Worm (Caenorhabditis elegans): ENCODE data around the gene C04E6.13.

The C04E6.13 gene

ce11 chrV:5919887-5920286, 7.4 kb downstream of the C04E6.13 start, which contains the start of gene C04E6.12:
C04E6.12 (minus strand) TSS chrV:5919987.
- no peak for TF ChIP-seq unc-62 (GFP tag; optimal IDR thresholded peaks at IDR 0.05)

ce11 chrV:5921761-5922160, 9.2 kb downstream of the C04E6.13 start:
- no peak for TF ChIP-seq unc-62 (GFP tag; optimal IDR thresholded peaks at IDR 0.05)

ce11 chrV:5922236-5922635, 9.7 kb downstream of the C04E6.13 start, which contains the start of gene srsx-18:
srsx-18 (plus strand) TSS chrV:5922536.
- no peak for TF ChIP-seq unc-62 (GFP tag; optimal IDR thresholded peaks at IDR 0.05)

- no peak for TF ChIP-seq unc-62 (GFP tag; optimal IDR thresholded peaks at IDR 0.05)
Measured at ce11 chrV:5927347-5927746, 14.8 kb downstream of the C04E6.13 start, which contains the start of gene srsx-17. srsx-17 (plus strand) TSS chrV:5927647.

ce11 chrV:5928006-5928405, 15.5 kb downstream of the C04E6.13 start:
- TF ChIP-seq unc-62 (GFP tag; optimal IDR thresholded peaks at IDR 0.05) = no peak

ce11 chrV:5930588-5930987, 18.1 kb downstream of the C04E6.13 start, which contains the start of gene galt-1:
galt-1 (plus strand) TSS chrV:5930905.
- TF ChIP-seq unc-62 (GFP tag; optimal IDR thresholded peaks at IDR 0.05) = no peak

ce11 chrV:5936691-5937090, 24.2 kb downstream of the C04E6.13 start, which contains the start of the genes M03F8.5 and M03F8.7:
M03F8.5 (minus strand) TSS chrV:5936791.
M03F8.7 (plus strand) TSS chrV:5936939.
- no peak for TF ChIP-seq unc-62 (GFP tag; optimal IDR thresholded peaks at IDR 0.05)

ce11 chrV:5939503-5940072, 27.1 kb downstream of the C04E6.13 start, which contains the start of gene syf-3:
syf-3 (plus strand) TSS chrV:5940022.
- TF ChIP-seq unc-62 (GFP tag; optimal IDR thresholded peaks at IDR 0.05) = no peak

- TF ChIP-seq unc-62 (GFP tag; optimal IDR thresholded peaks at IDR 0.05) = no peak
Measured at ce11 chrV:5943167-5943566, 30.6 kb downstream of the C04E6.13 start, which contains the start of gene pst-1. pst-1 (plus strand) TSS chrV:5943467.

- no peak for TF ChIP-seq unc-62 (GFP tag; optimal IDR thresholded peaks at IDR 0.05)
Measured at ce11 chrV:5949674-5950149, 37.2 kb downstream of the C04E6.13 start.

ce11 chrV:5951133-5951532, 38.6 kb downstream of the C04E6.13 start, which contains the start of gene M03F8.1:
M03F8.1 (plus strand) TSS chrV:5951433.
- no peak for TF ChIP-seq unc-62 (GFP tag; optimal IDR thresholded peaks at IDR 0.05)

ce11 chrV:5953086-5953485, 40.6 kb downstream of the C04E6.13 start:
- no peak for TF ChIP-seq unc-62 (GFP tag; optimal IDR thresholded peaks at IDR 0.05)

- no peak for TF ChIP-seq unc-62 (GFP tag; optimal IDR thresholded peaks at IDR 0.05)
Measured at ce11 chrV:5954747-5955146, 42.2 kb downstream of the C04E6.13 start, which contains the start of gene M03F8.6. M03F8.6 (minus strand) TSS chrV:5954847.

ce11 chrV:5955627-5956026, 43.1 kb downstream of the C04E6.13 start:
- TF ChIP-seq unc-62 (GFP tag; optimal IDR thresholded peaks at IDR 0.05) = no peak

ce11 chrV:5961516-5961915, 49.0 kb downstream of the C04E6.13 start, which contains the start of gene mcp-1:
mcp-1 (plus strand) TSS chrV:5961807.
- no peak for TF ChIP-seq unc-62 (GFP tag; optimal IDR thresholded peaks at IDR 0.05)

ce11 chrV:5963092-5963491, 50.6 kb downstream of the C04E6.13 start:
- TF ChIP-seq unc-62 (GFP tag; optimal IDR thresholded peaks at IDR 0.05) = no peak

All from whole organism, dauer.